Fruit fly (Drosophila melanogaster): ENCODE data around the gene CG31674.

dm6 chr2L:20818432-20818831 lies 12.6 kb upstream of the CG31674 start, which contains the start of gene CheB38a:
- TF ChIP-seq slou (GFP tag; optimal IDR thresholded peaks at IDR 0.05) (no peak), Abd-B (GFP tag; optimal IDR thresholded peaks at IDR 0.05) (no peak), sima (GFP tag; optimal IDR thresholded peaks at IDR 0.05) (no peak), twi (tag; optimal IDR thresholded peaks at IDR 0.05) (no peak), CG7357 (GFP tag; IDR thresholded peaks at IDR 0.05) (no peak), pan (optimal IDR thresholded peaks at IDR 0.05) (no peak), pan (GFP tag; optimal IDR thresholded peaks at IDR 0.05 in 1 of 2, IDR thresholded peaks at IDR 0.05 in 1 of 2) (no peak), fd102C (GFP tag; optimal IDR thresholded peaks at IDR 0.05) (no peak), CG6765 (GFP tag; optimal IDR thresholded peaks at IDR 0.05) (no peak), Hsf (GFP tag; optimal IDR thresholded peaks at IDR 0.05) (no peak), hkb (optimal IDR thresholded peaks at IDR 0.05) (no peak), hkb (GFP tag; IDR thresholded peaks at IDR 0.05) (no peak)

Data from whole organism, embryonic.